Worm (Caenorhabditis elegans) whole organism, L2 larva: ENCODE data around the gene algn-3.

Experiments
- blmp-1 ChIP-seq: sonication (generic microtip); optimal IDR thresholded peaks from 2 replicates; lab custom pipeline; 2017; ENCODE audit warnings: missing genetic modification characterization, mild to moderate bottlenecking, missing compliant biosample characterization, antibody characterized with exemption, moderate library complexity; ENCODE audit not compliant: insufficient read depth
- ceh-82 ChIP-seq: fragments of 150-350 bp; optimal IDR thresholded peaks from 2 replicates; lab custom pipeline; 2014; ENCODE audit warnings: missing biosample characterization, missing genetic modification characterization
- dmd-4 ChIP-seq: sonication (generic microtip); optimal IDR thresholded peaks from 2 replicates; lab custom pipeline; 2017; ENCODE audit warnings: missing biosample characterization, missing genetic modification characterization
- elt-3 ChIP-seq: sonication (generic microtip); optimal IDR thresholded peaks from 2 replicates; lab custom pipeline; 2017; ENCODE audit warnings: missing biosample characterization, missing genetic modification characterization
- fos-1 ChIP-seq: fragments of 150-350 bp; optimal IDR thresholded peaks from 2 replicates; lab custom pipeline; 2014; ENCODE audit warnings: missing biosample characterization, missing genetic modification characterization
- lin-39 ChIP-seq: fragments of 150-350 bp; optimal IDR thresholded peaks from 2 replicates; lab custom pipeline; 2014; ENCODE audit warnings: missing biosample characterization, missing genetic modification reagents, missing genetic modification characterization
- nhr-11 ChIP-seq: fragments of 150-350 bp; optimal IDR thresholded peaks from 2 replicates; lab custom pipeline; 2014; ENCODE audit warnings: missing biosample characterization, missing genetic modification characterization
- nhr-12 ChIP-seq: fragments of 150-350 bp; optimal IDR thresholded peaks from 2 replicates; lab custom pipeline; 2014; ENCODE audit warnings: missing biosample characterization, missing genetic modification characterization
- nhr-6 ChIP-seq: fragments of 150-350 bp; optimal IDR thresholded peaks from 2 replicates; lab custom pipeline; 2014; ENCODE audit warnings: missing biosample characterization, missing genetic modification characterization
- nhr-77 ChIP-seq: fragments of 150-350 bp; optimal IDR thresholded peaks from 2 replicates; lab custom pipeline; 2014; ENCODE audit warnings: missing biosample characterization, missing genetic modification characterization
- sem-4 ChIP-seq: fragments of 150-350 bp; optimal IDR thresholded peaks from 2 replicates; lab custom pipeline; 2014; ENCODE audit warnings: missing biosample characterization, missing genetic modification reagents, missing genetic modification characterization
- unc-62 ChIP-seq: fragments of 150-350 bp; optimal IDR thresholded peaks from 2 replicates; lab custom pipeline; 2014; ENCODE audit warnings: missing biosample characterization, missing genetic modification reagents, missing genetic modification characterization
- ztf-11 ChIP-seq: sonication (generic microtip); optimal IDR thresholded peaks from 2 replicates; lab custom pipeline; 2017; ENCODE audit warnings: missing biosample characterization, missing genetic modification characterization

DNA sequence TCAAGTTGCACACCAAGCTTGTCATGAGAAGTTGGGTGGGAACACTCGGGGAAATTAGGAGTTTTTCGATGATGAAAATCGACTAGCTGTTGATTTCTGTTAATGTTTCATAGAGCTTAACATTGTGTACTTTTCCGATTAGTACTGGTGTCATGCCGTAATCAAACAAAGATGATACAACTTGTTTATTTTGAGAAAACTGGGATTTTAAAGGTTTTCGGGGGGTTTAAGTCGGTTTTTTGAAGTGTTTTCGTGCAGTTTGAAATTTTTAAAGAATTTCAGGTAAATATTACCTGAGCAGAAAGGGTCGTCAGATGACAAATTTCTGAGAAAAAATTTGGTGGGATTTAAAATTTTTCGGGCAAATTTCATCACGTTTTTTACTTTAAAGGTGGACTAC, 38.9 kb upstream of the algn-3 start, which contains the start of gene eat-2:
- no peak for TF ChIP-seq nhr-12 (tag; lab: Kevin White, UChicago)
- no peak for TF ChIP-seq ztf-11 (tag; lab: Kevin White, UChicago)
- TF ChIP-seq nhr-77: no peak
- no peak for TF ChIP-seq elt-3 (tag; lab: Kevin White, UChicago)
- TF ChIP-seq blmp-1 (tag; lab: Kevin White, UChicago): no peak
- TF ChIP-seq unc-62: no peak
- no peak for TF ChIP-seq sem-4 (tag; lab: Kevin White, UChicago)
- TF ChIP-seq lin-39 (tag; lab: Kevin White, UChicago): no peak
- TF ChIP-seq dmd-4 (tag; lab: Kevin White, UChicago): no peak
- no peak for TF ChIP-seq nhr-11 (tag; lab: Kevin White, UChicago)
- no peak for TF ChIP-seq ceh-82 (tag; lab: Kevin White, UChicago)
- no peak for TF ChIP-seq nhr-6 (tag; lab: Kevin White, UChicago)
- no peak for TF ChIP-seq fos-1 (tag; lab: Kevin White, UChicago)
